Worm (Caenorhabditis elegans): ENCODE measurements around the gene ZK180.6.

The ZK180.6 gene

DNA sequence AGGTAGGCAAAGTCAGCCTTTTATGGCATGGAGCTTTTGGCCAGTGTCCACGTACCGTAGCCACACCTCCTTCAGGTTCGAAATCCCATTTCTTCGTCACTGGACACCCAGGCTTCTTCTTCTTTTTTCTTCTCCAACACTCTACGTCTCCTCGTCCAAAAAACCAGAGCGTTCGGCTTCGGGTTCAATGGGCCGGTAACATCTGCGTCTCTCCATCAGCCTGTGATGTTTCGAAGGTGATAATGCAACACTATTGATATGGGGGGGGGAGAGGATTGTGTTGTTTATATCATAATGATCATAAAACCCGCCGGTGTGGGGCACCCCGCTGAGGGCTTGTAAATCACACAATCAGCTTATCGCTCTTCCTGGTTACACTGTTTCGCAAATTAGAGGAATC lies at the start of gene ZK180.6:
TSS of gene ZK180.6 (minus strand) at position 101 of the 400 bp plus-strand sequence.
- TF ChIP-seq unc-62 (GFP tag; optimal IDR thresholded peaks at IDR 0.05), result no peak

- TF ChIP-seq unc-62 (GFP tag; optimal IDR thresholded peaks at IDR 0.05), result no peak
Observed at ce11 chrIV:4574051-4574450, 49.2 kb upstream of the ZK180.6 start.

ce11 chrIV:4570599-4570998 lies 45.8 kb upstream of the ZK180.6 start:
- TF ChIP-seq unc-62 (GFP tag; optimal IDR thresholded peaks at IDR 0.05), result no peak

- TF ChIP-seq unc-62 (GFP tag; optimal IDR thresholded peaks at IDR 0.05), result no peak
Observed at ce11 chrIV:4568402-4568891, 43.6 kb upstream of the ZK180.6 start, which contains the start of gene F28E10.1. F28E10.1 (plus strand) TSS chrIV:4568841.

DNA sequence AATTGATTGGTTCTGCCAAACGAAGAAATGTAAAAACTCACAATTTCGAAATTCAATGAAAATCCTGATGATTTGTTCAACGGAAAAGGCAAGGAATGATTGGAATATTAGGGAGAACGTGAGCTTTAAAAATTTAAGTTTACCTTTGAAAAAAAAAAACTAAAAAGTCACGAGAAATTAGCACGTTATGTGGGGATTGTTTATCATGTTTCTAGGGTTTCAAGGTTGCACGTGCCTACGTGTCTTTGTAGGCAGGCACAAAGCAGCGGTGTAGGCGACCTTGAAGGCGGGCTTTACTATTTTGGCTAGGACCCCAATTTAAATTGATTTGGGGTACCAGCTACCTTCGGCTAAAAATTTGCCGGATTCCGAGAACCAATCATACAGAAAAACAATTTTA lies 42.5 kb upstream of the ZK180.6 start, which contains the start of gene F28E10.4:
TSS of gene F28E10.4 (minus strand) at position 101 of the 400 bp plus-strand sequence.
- no peak for TF ChIP-seq unc-62 (GFP tag; optimal IDR thresholded peaks at IDR 0.05)

DNA sequence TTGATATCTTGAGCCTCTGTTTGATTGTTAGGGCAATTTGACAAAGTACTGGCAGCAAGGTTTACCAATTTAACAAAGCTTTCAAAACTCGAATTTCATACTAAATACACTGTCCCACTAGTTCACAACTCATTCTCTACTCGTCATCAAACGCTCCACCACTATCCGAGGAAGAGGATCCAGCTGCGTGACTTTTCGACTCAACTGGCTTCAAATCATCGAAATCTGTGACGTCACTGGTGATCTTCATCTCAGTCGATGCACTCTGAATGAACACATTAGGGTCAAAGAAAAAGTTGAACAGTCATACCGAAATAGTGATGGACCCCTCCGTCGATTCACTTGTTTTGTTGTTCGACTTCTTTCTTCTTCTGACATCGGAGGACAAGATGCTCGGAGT lies 41.0 kb upstream of the ZK180.6 start:
- TF ChIP-seq unc-62 (GFP tag; optimal IDR thresholded peaks at IDR 0.05), result no peak

DNA sequence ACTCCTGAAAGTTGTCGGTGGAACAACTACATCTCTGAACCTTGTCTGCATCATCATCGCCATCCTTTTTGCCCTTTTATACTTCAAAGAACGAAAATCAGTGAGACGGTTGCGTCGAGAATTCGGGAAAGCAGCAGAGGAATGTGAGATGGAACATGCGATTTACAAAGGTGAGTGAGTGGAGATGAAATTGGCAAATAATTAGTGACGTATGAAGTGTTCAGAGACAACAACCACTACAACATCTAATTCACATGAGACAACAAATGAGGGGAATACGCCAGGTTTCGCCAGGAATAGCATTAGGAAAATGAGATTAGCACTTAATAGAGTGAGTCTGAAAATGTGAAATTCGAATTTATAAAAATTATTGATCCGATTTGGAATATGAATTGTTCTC lies 39.7 kb upstream of the ZK180.6 start:
- no peak for TF ChIP-seq unc-62 (GFP tag; optimal IDR thresholded peaks at IDR 0.05)

DNA sequence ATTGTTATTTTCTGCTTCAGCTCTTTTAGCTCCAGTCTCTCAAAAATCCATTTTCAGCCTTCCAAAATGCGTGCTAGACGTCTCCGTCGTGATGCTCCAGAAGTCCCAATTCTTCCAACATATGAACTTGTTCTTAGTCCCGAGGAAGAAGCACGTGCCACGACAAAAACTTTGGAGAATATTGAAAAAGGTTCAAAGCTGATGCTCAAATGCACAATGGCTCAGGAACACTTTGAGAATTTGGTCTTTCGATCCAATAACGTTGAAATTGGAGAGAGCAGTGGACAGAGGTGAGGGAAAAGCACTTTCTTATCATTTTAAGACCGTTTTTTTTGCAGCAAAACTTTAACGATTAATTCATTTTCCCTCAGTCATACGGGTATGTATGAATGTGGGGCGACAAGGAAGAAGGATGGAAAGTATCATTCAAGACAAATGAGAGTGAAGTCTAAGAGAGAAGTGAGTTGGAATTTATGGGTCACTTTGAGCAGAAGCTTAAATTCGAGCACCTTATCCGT lies 37.8 kb upstream of the ZK180.6 start, which contains the start of gene igeg-1:
TSS of gene igeg-1 (plus strand) at position 51 of the 518 bp plus-strand sequence.
- no peak for TF ChIP-seq unc-62 (GFP tag; optimal IDR thresholded peaks at IDR 0.05)

ce11 chrIV:4559160-4559559 lies 34.3 kb upstream of the ZK180.6 start:
- no peak for TF ChIP-seq unc-62 (GFP tag; optimal IDR thresholded peaks at IDR 0.05)

DNA sequence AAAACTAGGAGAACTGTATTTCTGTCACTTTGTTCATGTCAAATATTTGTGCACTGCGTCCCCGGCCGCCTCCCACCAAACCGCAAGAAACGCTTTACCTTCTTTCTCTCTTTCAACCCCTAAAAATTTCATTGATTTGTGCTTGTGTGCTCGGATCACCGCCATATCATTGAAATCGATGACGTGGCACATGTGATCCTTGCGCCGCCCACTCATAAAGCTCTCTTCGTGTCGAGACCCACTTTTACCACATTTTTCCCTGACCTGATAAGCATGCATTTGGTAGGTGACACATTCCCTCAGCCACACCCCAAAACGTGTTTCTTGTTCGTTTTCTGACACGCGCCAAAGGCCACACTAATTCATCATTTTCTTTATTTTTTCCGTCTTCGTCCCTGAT lies 32.9 kb upstream of the ZK180.6 start:
- no peak for TF ChIP-seq unc-62 (GFP tag; optimal IDR thresholded peaks at IDR 0.05)

DNA sequence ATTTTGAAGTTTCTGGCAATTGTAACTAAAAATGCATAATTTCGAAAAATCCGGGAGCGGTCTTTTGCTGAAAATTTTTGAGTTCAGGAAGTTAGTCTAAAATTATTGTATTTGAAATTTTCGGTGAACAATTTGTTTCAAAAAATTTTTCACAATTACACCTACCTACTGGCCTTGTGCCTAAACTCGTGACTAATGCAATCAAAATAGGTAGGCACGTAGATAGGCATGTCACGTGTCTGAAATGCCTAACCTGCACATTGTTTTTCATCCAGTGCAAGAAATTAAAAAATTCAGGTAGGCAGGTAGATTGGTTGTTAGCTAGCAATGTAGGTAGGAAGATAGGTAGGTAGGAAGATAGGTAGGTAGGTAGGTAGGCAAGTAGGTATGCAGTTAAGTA lies 32.3 kb upstream of the ZK180.6 start:
- TF ChIP-seq unc-62 (GFP tag; optimal IDR thresholded peaks at IDR 0.05), result no peak

DNA sequence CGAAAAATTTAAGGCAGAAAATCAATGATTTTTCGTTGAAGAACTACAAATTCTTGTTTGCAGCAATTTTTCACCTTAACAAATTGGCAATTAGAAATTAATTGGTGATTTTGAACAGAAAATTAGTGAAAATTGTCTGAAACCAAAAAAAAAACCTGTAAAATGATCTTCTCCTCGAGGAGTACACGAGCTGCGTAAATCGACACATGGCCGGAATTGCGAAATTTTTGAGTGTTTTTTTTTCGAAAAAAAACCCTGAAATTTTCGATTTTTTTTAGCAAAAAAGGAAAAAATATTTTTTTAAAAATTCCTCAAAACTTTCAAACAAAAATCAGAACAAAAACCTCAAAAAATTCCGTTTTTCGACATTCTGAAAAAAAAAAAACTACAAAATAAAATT lies 26.7 kb upstream of the ZK180.6 start:
- TF ChIP-seq unc-62 (GFP tag; optimal IDR thresholded peaks at IDR 0.05), result no peak

- TF ChIP-seq unc-62 (GFP tag; optimal IDR thresholded peaks at IDR 0.05), result no peak
Observed at ce11 chrIV:4548253-4548652, 23.4 kb upstream of the ZK180.6 start, which contains the start of gene ZK185.1. ZK185.1 (plus strand) TSS chrIV:4548553.

- no peak for TF ChIP-seq unc-62 (GFP tag; optimal IDR thresholded peaks at IDR 0.05)
Observed at ce11 chrIV:4545818-4546217, 21.0 kb upstream of the ZK180.6 start, which contains the start of gene ZK185.5. ZK185.5 (minus strand) TSS chrIV:4545918.

ce11 chrIV:4544215-4544614 lies 19.4 kb upstream of the ZK180.6 start:
- no peak for TF ChIP-seq unc-62 (GFP tag; optimal IDR thresholded peaks at IDR 0.05)

- TF ChIP-seq unc-62 (GFP tag; optimal IDR thresholded peaks at IDR 0.05), result no peak
Observed at ce11 chrIV:4542972-4543371, 18.1 kb upstream of the ZK180.6 start.

ce11 chrIV:4541195-4541594 lies 16.4 kb upstream of the ZK180.6 start:
- TF ChIP-seq unc-62 (GFP tag; optimal IDR thresholded peaks at IDR 0.05), result no peak

DNA sequence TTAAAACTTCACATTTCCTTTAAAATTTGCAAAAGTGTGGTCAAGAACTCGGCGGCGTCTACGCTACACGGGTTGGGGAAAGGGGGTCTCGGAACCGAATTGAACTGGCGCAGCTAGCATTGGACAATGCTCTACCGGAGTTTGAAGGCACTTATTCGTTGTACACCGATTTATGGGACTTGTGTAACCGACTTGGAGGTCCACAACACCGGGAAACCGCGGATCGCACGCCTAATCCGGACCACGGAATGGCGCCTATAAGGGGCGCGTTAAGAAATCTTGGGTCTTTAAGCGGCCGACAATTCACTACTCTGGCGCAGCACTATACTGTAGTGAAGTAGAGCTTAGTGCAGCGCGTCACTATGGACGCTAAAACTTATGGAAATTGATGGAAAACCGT lies 13.8 kb upstream of the ZK180.6 start:
- no peak for TF ChIP-seq unc-62 (GFP tag; optimal IDR thresholded peaks at IDR 0.05)

All from whole organism, dauer.